Worm (Caenorhabditis elegans) whole organism, L1 larva: Measurements from ENCODE around the gene T12G3.4.

Experiments
- C04F5.9 ChIP-seq: sonication (generic microtip); optimal IDR thresholded peaks from 2 replicates; lab custom pipeline; 2016; ENCODE audit warnings: missing genetic modification characterization, missing compliant biosample characterization
- C34B4.2 ChIP-seq: sonication (generic microtip); optimal IDR thresholded peaks from 2 replicates; lab custom pipeline; 2017; ENCODE audit warnings: mild to moderate bottlenecking, missing genetic modification characterization, missing compliant biosample characterization
- F16B12.6 ChIP-seq: fragments of 150-350 bp; optimal IDR thresholded peaks from 2 replicates; lab custom pipeline; 2014; ENCODE audit warnings: missing biosample characterization, missing genetic modification characterization
- Y116A8C.19 ChIP-seq: sonication (generic microtip); optimal IDR thresholded peaks from 2 replicates; lab custom pipeline; 2016; ENCODE audit warnings: missing compliant biosample characterization, missing genetic modification characterization, borderline replicate concordance
- aha-1 ChIP-seq: fragments of 150-350 bp; optimal IDR thresholded peaks from 2 replicates; lab custom pipeline; 2014; ENCODE audit warnings: missing biosample characterization, missing genetic modification characterization
- alr-1 ChIP-seq: fragments of 200-800 bp; sonication (Bioruptor generic); optimal IDR thresholded peaks from 2 replicates; lab custom pipeline; 2018; ENCODE audit warnings: borderline replicate concordance, mild to moderate bottlenecking, missing genetic modification characterization, missing compliant biosample characterization
- ama-1 ChIP-seq: fragments of 150-350 bp; optimal IDR thresholded peaks from 2 replicates; lab custom pipeline; 2014
- ceh-88 ChIP-seq: fragments of 200-800 bp; sonication (Bioruptor generic); IDR thresholded peaks from 2 replicates; pipeline ENCODE4 v1.3.6; 2022; ENCODE audit warnings: missing genetic modification characterization, missing compliant biosample characterization
- ces-1 ChIP-seq: fragments of 150-350 bp; optimal IDR thresholded peaks from 2 replicates; lab custom pipeline; 2014; ENCODE audit warnings: missing biosample characterization, missing genetic modification reagents, missing genetic modification characterization
- efl-1 ChIP-seq, 4 experiments: fragments of 150-350 bp; optimal IDR thresholded peaks in 3 of 4; peaks in 1 of 4; 1 replicate in 1 of 4; 2 replicates in 3 of 4; lab custom pipeline; 2014; ENCODE audit warnings: missing biosample characterization in 2 of 4, missing genetic modification characterization in 2 of 4, missing genetic modification reagents in 2 of 4
- efl-3 ChIP-seq: fragments of 200-800 bp; sonication (Bioruptor generic); optimal IDR thresholded peaks from 2 replicates; lab custom pipeline; 2018; ENCODE audit warnings: mild to moderate bottlenecking, missing genetic modification characterization, missing compliant biosample characterization
- elt-3 ChIP-seq, 6 experiments: fragments of 150-350 bp in 1 of 6; sonication (generic microtip); optimal IDR thresholded peaks; 2 replicates each; lab custom pipeline; 2017 to 2018; ENCODE audit warnings: missing biosample characterization in 6 of 6, missing genetic modification characterization in 6 of 6, inconsistent platforms in 1 of 6
- ets-5 ChIP-seq: fragments of 200-800 bp; sonication (Bioruptor generic); IDR thresholded peaks from 2 replicates; pipeline ENCODE4 v1.3.6; 2022; ENCODE audit warnings: missing genetic modification characterization, missing compliant biosample characterization
- fkh-10 ChIP-seq: sonication (generic microtip); optimal IDR thresholded peaks from 2 replicates; lab custom pipeline; 2017; ENCODE audit warnings: missing biosample characterization, missing genetic modification reagents, missing genetic modification characterization
- fkh-4 ChIP-seq: sonication (generic microtip); optimal IDR thresholded peaks from 2 replicates; lab custom pipeline; 2016; ENCODE audit warnings: missing compliant biosample characterization, missing genetic modification characterization, borderline replicate concordance
- fkh-8 ChIP-seq: sonication (generic microtip); optimal IDR thresholded peaks from 2 replicates; lab custom pipeline; 2016; ENCODE audit warnings: mild to moderate bottlenecking, missing genetic modification characterization, missing compliant biosample characterization
- grh-1 ChIP-seq: fragments of 200-800 bp; sonication (Bioruptor generic); IDR thresholded peaks from 2 replicates; pipeline ENCODE4 v1.3.6; 2022; ENCODE audit warnings: missing genetic modification reagents, missing genetic modification characterization, missing compliant biosample characterization
- hlh-17 ChIP-seq: fragments of 200-800 bp; sonication (Bioruptor generic); optimal IDR thresholded peaks from 2 replicates; lab custom pipeline; 2018; ENCODE audit warnings: missing genetic modification characterization, mild to moderate bottlenecking, missing compliant biosample characterization, moderate library complexity, borderline replicate concordance
- hlh-4 ChIP-seq: sonication (generic microtip); optimal IDR thresholded peaks from 2 replicates; lab custom pipeline; 2016; ENCODE audit warnings: mild to moderate bottlenecking, missing genetic modification characterization, missing compliant biosample characterization
- jun-1 ChIP-seq: fragments of 150-350 bp; optimal IDR thresholded peaks from 2 replicates; lab custom pipeline; 2014; ENCODE audit warnings: missing biosample characterization, missing genetic modification reagents, missing genetic modification characterization
- lin-14 ChIP-seq: fragments of 200-800 bp; sonication (Bioruptor generic); optimal IDR thresholded peaks from 2 replicates; lab custom pipeline; 2018; ENCODE audit warnings: mild to moderate bottlenecking, missing genetic modification characterization, moderate library complexity, missing compliant biosample characterization
- lin-15B ChIP-seq: fragments of 150-350 bp; sonication (generic microtip); optimal IDR thresholded peaks from 3 replicates; lab custom pipeline; 2014; ENCODE audit warnings: missing biosample characterization, missing genetic modification characterization
- lin-35 ChIP-seq, 2 experiments: fragments of 150-350 bp; optimal IDR thresholded peaks; 2 replicates each; lab custom pipeline; 2014; ENCODE audit warnings: missing biosample characterization in 2 of 2, missing genetic modification characterization in 2 of 2, missing genetic modification reagents in 2 of 2
- lin-39 ChIP-seq: fragments of 150-350 bp; optimal IDR thresholded peaks from 2 replicates; lab custom pipeline; 2014; ENCODE audit warnings: missing biosample characterization, missing genetic modification reagents, missing genetic modification characterization
- lsy-2 ChIP-seq, 2 experiments: fragments of 150-350 bp; optimal IDR thresholded peaks; 2 replicates each; lab custom pipeline; 2014; ENCODE audit warnings: missing biosample characterization in 2 of 2, missing genetic modification characterization in 2 of 2
- mdl-1 ChIP-seq, 2 experiments: fragments of 150-350 bp; optimal IDR thresholded peaks; 2 replicates each; lab custom pipeline; 2014 to 2017; ENCODE audit warnings: missing biosample characterization in 2 of 2, missing genetic modification characterization in 2 of 2, inconsistent platforms in 1 of 2
- mef-2 ChIP-seq: fragments of 150-350 bp; optimal IDR thresholded peaks from 2 replicates; lab custom pipeline; 2014; ENCODE audit warnings: missing biosample characterization, missing genetic modification characterization
- mep-1 ChIP-seq: fragments of 150-350 bp; optimal IDR thresholded peaks from 2 replicates; lab custom pipeline; 2014; ENCODE audit warnings: missing biosample characterization, missing genetic modification characterization
- nhr-11 ChIP-seq: fragments of 150-350 bp; optimal IDR thresholded peaks from 2 replicates; lab custom pipeline; 2014; ENCODE audit warnings: missing biosample characterization, missing genetic modification characterization
- nhr-19 ChIP-seq: fragments of 200-800 bp; sonication (Bioruptor generic); conservative IDR thresholded peaks from 2 replicates; pipeline ENCODE4 v1.3.6; 2022; ENCODE audit warnings: missing genetic modification characterization, missing compliant biosample characterization
- nhr-20 ChIP-seq: sonication (generic microtip); optimal IDR thresholded peaks from 2 replicates; lab custom pipeline; 2016; ENCODE audit warnings: mild to moderate bottlenecking, missing genetic modification characterization, missing compliant biosample characterization
- nhr-47 ChIP-seq: sonication (generic microtip); optimal IDR thresholded peaks from 2 replicates; lab custom pipeline; 2016; ENCODE audit warnings: mild to moderate bottlenecking, missing genetic modification characterization, moderate library complexity, missing compliant biosample characterization
- nhr-77 ChIP-seq: fragments of 150-350 bp; optimal IDR thresholded peaks from 2 replicates; lab custom pipeline; 2014; ENCODE audit warnings: missing biosample characterization, missing genetic modification characterization
- nhr-84 ChIP-seq: sonication (generic microtip); optimal IDR thresholded peaks from 2 replicates; lab custom pipeline; 2017; ENCODE audit warnings: missing biosample characterization, missing genetic modification characterization
- nhr-90 ChIP-seq: sonication (generic microtip); optimal IDR thresholded peaks from 2 replicates; lab custom pipeline; 2016; ENCODE audit warnings: mild to moderate bottlenecking, missing genetic modification characterization, missing compliant biosample characterization; ENCODE audit not compliant: poor library complexity
- pqm-1 ChIP-seq: sonication (generic microtip); optimal IDR thresholded peaks from 3 replicates; lab custom pipeline; 2017; ENCODE audit warnings: missing biosample characterization, missing genetic modification characterization
- rnt-1 ChIP-seq: sonication (generic microtip); optimal IDR thresholded peaks from 2 replicates; lab custom pipeline; 2016; ENCODE audit warnings: mild to moderate bottlenecking, missing genetic modification characterization, moderate library complexity, missing compliant biosample characterization
- snpc-4 ChIP-seq: fragments of 150-350 bp; optimal IDR thresholded peaks from 2 replicates; lab custom pipeline; 2014; ENCODE audit warnings: missing biosample characterization, missing genetic modification characterization
- snu-23 ChIP-seq: sonication (generic microtip); optimal IDR thresholded peaks from 2 replicates; lab custom pipeline; 2016; ENCODE audit warnings: missing genetic modification characterization, missing compliant biosample characterization
- sox-4 ChIP-seq: sonication (generic microtip); optimal IDR thresholded peaks from 2 replicates; lab custom pipeline; 2016; ENCODE audit warnings: missing genetic modification characterization, missing compliant biosample characterization
- sup-37 ChIP-seq: fragments of 200-800 bp; sonication (Bioruptor generic); optimal IDR thresholded peaks from 2 replicates; lab custom pipeline; 2018; ENCODE audit warnings: mild to moderate bottlenecking, missing genetic modification characterization, missing compliant biosample characterization
- tbx-2 ChIP-seq: sonication (generic microtip); optimal IDR thresholded peaks from 2 replicates; lab custom pipeline; 2016; ENCODE audit warnings: missing genetic modification characterization, missing compliant biosample characterization
- tlp-1 ChIP-seq: fragments of 150-350 bp; optimal IDR thresholded peaks from 2 replicates; lab custom pipeline; 2014; ENCODE audit warnings: missing biosample characterization, missing genetic modification characterization
- unc-130 ChIP-seq: fragments of 150-350 bp; optimal IDR thresholded peaks from 2 replicates; lab custom pipeline; 2017; ENCODE audit warnings: missing biosample characterization, missing genetic modification characterization, inconsistent platforms
- unc-30 ChIP-seq: sonication (generic microtip); optimal IDR thresholded peaks from 2 replicates; lab custom pipeline; 2017; ENCODE audit warnings: missing biosample characterization, missing genetic modification characterization
- unc-62 ChIP-seq: fragments of 150-350 bp; optimal IDR thresholded peaks from 2 replicates; lab custom pipeline; 2014; ENCODE audit warnings: missing biosample characterization, missing genetic modification reagents, missing genetic modification characterization
- vab-15 ChIP-seq: sonication (generic microtip); optimal IDR thresholded peaks from 2 replicates; lab custom pipeline; 2017; ENCODE audit warnings: missing genotype, mild to moderate bottlenecking, missing genetic modification characterization, missing compliant biosample characterization
- zag-1 ChIP-seq: fragments of 150-350 bp; optimal IDR thresholded peaks from 2 replicates; lab custom pipeline; 2014; ENCODE audit warnings: missing biosample characterization, missing genetic modification characterization
- ztf-4 ChIP-seq: fragments of 150-350 bp; optimal IDR thresholded peaks from 2 replicates; lab custom pipeline; 2014; ENCODE audit warnings: missing biosample characterization, missing genetic modification characterization

The T12G3.4 gene

ce11 chrIV:12009046-12009674 lies 38.9 kb upstream of the T12G3.4 start (continued):
- TF ChIP-seq mdl-1 (tag; optimal IDR thresholded peaks at IDR 0.05; lab: Kevin White, UChicago) (peak in 1 of 2 experiments; percentile 13), ama-1 (lab: Kevin White, UChicago) (no peak), sox-4 (tag; lab: Kevin White, UChicago) (no peak), C34B4.2 (tag; lab: Kevin White, UChicago) (no peak), mef-2 (tag; lab: Kevin White, UChicago) (no peak), nhr-19 (no peak), hlh-17 (GFP tag; lab: Kevin White, UChicago) (no peak), aha-1 (tag; lab: Kevin White, UChicago) (no peak), unc-130 (tag; lab: Kevin White, UChicago) (no peak), fkh-10 (GFP tag; lab: Kevin White, UChicago) (no peak), nhr-90 (tag; lab: Kevin White, UChicago) (no peak)

- TF ChIP-seq fkh-4 (tag; lab: Kevin White, UChicago) (no peak), pqm-1 (tag; lab: Kevin White, UChicago) (no peak), lin-15B (tag; lab: Kevin White, UChicago) (no peak), aha-1 (tag; lab: Kevin White, UChicago) (no peak), lin-14 (GFP tag; lab: Kevin White, UChicago) (peak; percentile 87), nhr-19 (peak; percentile 55), efl-3 (GFP tag; lab: Kevin White, UChicago) (no peak), hlh-4 (tag; lab: Kevin White, UChicago) (no peak), jun-1 (tag; lab: Kevin White, UChicago) (no peak), efl-1 (optimal IDR thresholded peaks at IDR 0.05; lab: Kevin White, UChicago) (peak; percentile 6 to 24), efl-1 (GFP tag; optimal IDR thresholded peaks at IDR 0.05 in 1 of 2; lab: Kevin White, UChicago) (peak; percentile 14 to 90), ets-5 (no peak), tbx-2 (tag; lab: Kevin White, UChicago) (peak; percentile 38), ceh-88 (GFP tag; lab: Robert Waterston, UW) (no peak), grh-1 (no peak), nhr-84 (tag; lab: Kevin White, UChicago) (no peak), zag-1 (tag; lab: Kevin White, UChicago) (no peak), nhr-90 (tag; lab: Kevin White, UChicago) (no peak), alr-1 (tag; lab: Kevin White, UChicago) (no peak), lin-35 (GFP tag; optimal IDR thresholded peaks at IDR 0.05; lab: Kevin White, UChicago) (no peak), snpc-4 (tag; lab: Kevin White, UChicago) (no peak), unc-30 (tag; lab: Kevin White, UChicago) (no peak), nhr-47 (tag; lab: Kevin White, UChicago) (no peak), tlp-1 (tag; lab: Kevin White, UChicago) (no peak), unc-62 (GFP tag; lab: Kevin White, UChicago) (no peak), lsy-2 (tag; optimal IDR thresholded peaks at IDR 0.05; lab: Kevin White, UChicago) (peak in 1 of 2 experiments; percentile 43), sox-4 (tag; lab: Kevin White, UChicago) (no peak), mdl-1 (tag; optimal IDR thresholded peaks at IDR 0.05; lab: Kevin White, UChicago) (peak in 1 of 2 experiments; percentile 35), Y116A8C.19 (no peak), nhr-77 (tag; lab: Kevin White, UChicago) (no peak), ztf-4 (no peak), ces-1 (GFP tag; lab: Kevin White, UChicago) (no peak), mep-1 (tag; lab: Kevin White, UChicago) (no peak), vab-15 (tag; lab: Kevin White, UChicago) (no peak), C04F5.9 (tag; lab: Kevin White, UChicago) (no peak), ama-1 (lab: Kevin White, UChicago) (no peak), nhr-11 (no peak), elt-3 (tag; optimal IDR thresholded peaks at IDR 0.05; lab: Kevin White, UChicago) (no peak), nhr-20 (tag; lab: Kevin White, UChicago) (peak; percentile 30), sup-37 (GFP tag; lab: Kevin White, UChicago) (peak; percentile 36), F16B12.6 (no peak), snu-23 (GFP tag; lab: Kevin White, UChicago) (peak; percentile 41), lin-39 (tag; lab: Kevin White, UChicago) (peak; percentile 8), rnt-1 (tag; lab: Kevin White, UChicago) (peak; percentile 83), fkh-8 (tag; lab: Kevin White, UChicago) (no peak)
These were observed 37.7 kb upstream of the T12G3.4 start for ce11 chrIV:12010377-12010776.
